Fruit fly (Drosophila melanogaster): Measurements from ENCODE around the gene CG17272.

The CG17272 gene

DNA sequence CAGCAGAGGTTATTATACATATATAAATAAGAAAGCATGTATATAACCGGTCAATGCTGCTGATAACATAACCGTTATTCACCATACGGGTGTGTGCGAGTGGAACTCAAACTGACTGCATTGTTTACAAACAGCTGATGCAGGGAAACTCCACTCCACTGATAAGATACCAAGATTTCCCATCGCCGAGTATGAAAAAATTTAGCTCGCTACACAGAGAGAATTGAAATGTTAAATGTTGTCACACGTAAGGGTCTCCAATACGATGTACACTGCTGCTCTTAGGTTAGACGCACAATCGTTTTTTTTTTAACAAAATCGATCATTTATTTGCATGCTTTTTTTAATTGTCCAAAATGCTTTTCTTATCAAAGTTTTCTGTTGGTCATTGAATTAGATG is 9.6 kb upstream of the CG17272 start (continued):
- TF ChIP-seq CG5245 (GFP tag; optimal IDR thresholded peaks at IDR 0.05) (no peak), CG14667 (GFP tag; IDR thresholded peaks at IDR 0.05) (no peak), CG11085 (GFP tag; IDR thresholded peaks at IDR 0.05) (no peak), tx (GFP tag; optimal IDR thresholded peaks at IDR 0.05) (peak; percentile 40), sens (GFP tag) (peak; percentile 80), vvl (GFP tag; IDR thresholded peaks at IDR 0.05) (peak; percentile 35; the same call in 1 of the 2 replicates), wdn (GFP tag; IDR thresholded peaks at IDR 0.05) (no peak), dmrt99B (tag; optimal IDR thresholded peaks at IDR 0.05) (peak; percentile 49), chinmo (GFP tag; IDR thresholded peaks at IDR 0.05; ENCODE audit: partially characterized antibody) (no peak), ci (GFP tag; IDR thresholded peaks at IDR 0.05) (peak; percentile 62; the same call in 1 of the 3 replicates), ems (GFP tag; optimal IDR thresholded peaks at IDR 0.05) (no peak), CG1832 (GFP tag; optimal IDR thresholded peaks at IDR 0.05) (no peak)

DNA sequence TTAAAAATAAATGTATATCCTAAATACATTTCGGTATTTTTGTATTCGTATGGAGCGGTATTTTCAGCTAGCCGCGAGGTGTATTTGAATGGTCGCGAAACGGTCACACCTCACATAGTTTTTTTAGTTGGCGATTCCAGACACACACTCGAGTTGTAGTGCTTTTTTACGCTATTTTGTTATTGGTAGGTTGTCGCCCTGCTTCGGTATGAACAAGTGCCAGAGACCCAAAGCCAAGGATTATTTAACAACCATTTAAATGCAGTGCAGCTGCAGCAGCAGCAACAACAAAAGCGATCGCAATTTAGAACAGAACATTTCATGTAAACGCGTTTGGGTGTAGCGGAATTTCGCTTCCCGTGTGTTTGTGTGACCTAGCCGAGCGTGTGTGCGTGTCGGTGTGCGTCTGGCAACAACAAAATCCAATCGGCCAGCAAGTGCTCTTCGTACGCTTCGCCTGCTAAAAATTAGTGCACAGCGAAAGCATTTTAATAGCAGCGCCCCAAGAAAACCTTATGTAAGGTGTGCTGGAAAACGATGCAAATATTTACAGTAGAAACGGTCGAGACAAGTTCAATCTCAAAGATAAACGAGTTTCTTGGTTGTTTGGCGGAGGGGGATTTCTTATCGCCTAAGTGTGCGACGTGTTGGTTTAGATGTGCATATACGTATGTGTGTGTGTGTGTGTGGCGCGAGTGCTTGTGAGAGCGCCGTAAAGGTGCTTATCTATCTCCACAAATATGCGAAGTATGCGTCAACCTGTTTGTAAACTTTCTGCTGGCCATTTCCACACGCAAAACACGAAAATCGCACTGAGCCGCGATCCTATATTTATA is 8.9 kb upstream of the CG17272 start, which contains the start of gene Synd:
TSS of gene Synd (plus strand) at position 111 of the 836 bp plus-strand sequence.
- TF ChIP-seq CG10543 (GFP tag; optimal IDR thresholded peaks at IDR 0.05) = peak; percentile 68
- TF ChIP-seq mirr (GFP tag; optimal IDR thresholded peaks at IDR 0.05) = peak; percentile 27
- no peak for TF ChIP-seq CG4424 (GFP tag; optimal IDR thresholded peaks at IDR 0.05)
- TF ChIP-seq Drgx (GFP tag; IDR thresholded peaks at IDR 0.05) = 0 out of 2 replicates have a peak, but pooled peaks have one; percentile 16
- TF ChIP-seq Rx (GFP tag; IDR thresholded peaks at IDR 0.05) = 0 out of 2 replicates have a peak, but pooled peaks have one; percentile 23
- no peak for TF ChIP-seq Bteb2 (GFP tag; optimal IDR thresholded peaks at IDR 0.05)
- no peak for TF ChIP-seq ttk (GFP tag; IDR thresholded peaks at IDR 0.05)
- 0 out of 3 replicates have a peak, but pooled peaks have one; percentile 26 for TF ChIP-seq CG17361 (GFP tag; IDR thresholded peaks at IDR 0.05)
- TF ChIP-seq sna (GFP tag; IDR thresholded peaks at IDR 0.05; ENCODE audit: partially characterized antibody) = 0 out of 2 replicates have a peak, but pooled peaks have one; percentile 26
- TF ChIP-seq dati (GFP tag; IDR thresholded peaks at IDR 0.05) = no peak
- peak; percentile 97 for TF ChIP-seq CG10274 (GFP tag; optimal IDR thresholded peaks at IDR 0.05)
- TF ChIP-seq Med (GFP tag) = peak; percentile 81
- TF ChIP-seq Fer3 (tag; optimal IDR thresholded peaks at IDR 0.05) = no peak
- no peak for TF ChIP-seq sens-2 (GFP tag; IDR thresholded peaks at IDR 0.05)
- no peak for TF ChIP-seq pho (GFP tag; optimal IDR thresholded peaks at IDR 0.05)
- TF ChIP-seq CG3281 (GFP tag; optimal IDR thresholded peaks at IDR 0.05) = peak; percentile 34
- TF ChIP-seq ara (GFP tag; IDR thresholded peaks at IDR 0.05) = no peak
- peak; percentile 46; the same call in 1 of the 2 replicates for TF ChIP-seq chm (GFP tag; IDR thresholded peaks at IDR 0.05)
- TF ChIP-seq Atf6 (GFP tag; IDR thresholded peaks at IDR 0.05) = no peak
- peak; percentile 49; the same call in 1 of the 2 replicates for TF ChIP-seq unc-4 (GFP tag; IDR thresholded peaks at IDR 0.05; ENCODE audit: partially characterized antibody)
- no peak for TF ChIP-seq eve (GFP tag; optimal IDR thresholded peaks at IDR 0.05)
- TF ChIP-seq sd (tag; optimal IDR thresholded peaks at IDR 0.05) = peak; percentile 98
- TF ChIP-seq CG11695 (GFP tag; IDR thresholded peaks at IDR 0.05) = 0 out of 3 replicates have a peak, but pooled peaks have one; percentile 31
- peak; percentile 2 for TF ChIP-seq CG15269 (tag; optimal IDR thresholded peaks at IDR 0.05)
- no peak for TF ChIP-seq kah (GFP tag; optimal IDR thresholded peaks at IDR 0.05)
- no peak for TF ChIP-seq Mad (GFP tag; optimal IDR thresholded peaks at IDR 0.05)
- peak; percentile 54 for TF ChIP-seq CG10147 (GFP tag; optimal IDR thresholded peaks at IDR 0.05)
- TF ChIP-seq PHDP (tag; optimal IDR thresholded peaks at IDR 0.05) = peak; percentile 13
- no peak for TF ChIP-seq CTCF (GFP tag; optimal IDR thresholded peaks at IDR 0.05)
- peak; percentile 15 for TF ChIP-seq Nf-YB (GFP tag; optimal IDR thresholded peaks at IDR 0.05)
- no peak for TF ChIP-seq TFAM (GFP tag; optimal IDR thresholded peaks at IDR 0.05)
- TF ChIP-seq crp (GFP tag; optimal IDR thresholded peaks at IDR 0.05) = peak in 1 of 2 experiments; percentile 64
- TF ChIP-seq ab (GFP tag; optimal IDR thresholded peaks at IDR 0.05) = no peak
- peak; percentile 17 for TF ChIP-seq grau (tag; optimal IDR thresholded peaks at IDR 0.05)
- TF ChIP-seq btn (GFP tag; optimal IDR thresholded peaks at IDR 0.05) = no peak
- TF ChIP-seq D19A (tag; optimal IDR thresholded peaks at IDR 0.05) = peak; percentile 22
- TF ChIP-seq Myb (GFP tag; optimal IDR thresholded peaks at IDR 0.05) = peak; percentile 23
